Worm (Caenorhabditis elegans) whole organism, L3 larva: ENCODE results near the gene Y46H3A.5.

ENCODE experiments used
- ZK546.5 ChIP-seq: sonication (generic microtip); optimal IDR thresholded peaks from 2 replicates; lab custom pipeline; 2017; ENCODE audit warnings: missing biosample characterization, missing genetic modification characterization
- ama-1 ChIP-seq: fragments of 150-350 bp; optimal IDR thresholded peaks from 2 replicates; lab custom pipeline; 2018
- elt-3 ChIP-seq, 3 experiments: fragments of 150-350 bp in 1 of 3; sonication (generic microtip) in 2 of 3; optimal IDR thresholded peaks; 2 replicates in 2 of 3; 4 replicates in 1 of 3; lab custom pipeline; 2014 to 2017; ENCODE audit warnings: missing biosample characterization in 3 of 3, missing genetic modification characterization in 3 of 3
- eor-1 ChIP-seq, 2 experiments: fragments of 150-350 bp; optimal IDR thresholded peaks; 2 replicates each; lab custom pipeline; 2014 to 2018; ENCODE audit warnings: missing biosample characterization in 2 of 2, missing genetic modification characterization in 2 of 2
- fkh-10 ChIP-seq: sonication (generic microtip); optimal IDR thresholded peaks from 2 replicates; lab custom pipeline; 2017; ENCODE audit warnings: missing biosample characterization, missing genetic modification reagents, missing genetic modification characterization
- nhr-12 ChIP-seq: fragments of 150-350 bp; optimal IDR thresholded peaks from 2 replicates; lab custom pipeline; 2014; ENCODE audit warnings: missing biosample characterization, missing genetic modification characterization
- nhr-237 ChIP-seq: fragments of 150-350 bp; optimal IDR thresholded peaks from 2 replicates; lab custom pipeline; 2014; ENCODE audit warnings: missing biosample characterization, missing genetic modification characterization
- pha-4 ChIP-seq: fragments of 150-350 bp; optimal IDR thresholded peaks from 2 replicates; lab custom pipeline; 2014; ENCODE audit warnings: missing biosample characterization, missing genetic modification reagents, missing genetic modification characterization
- snpc-4 ChIP-seq: fragments of 150-350 bp; optimal IDR thresholded peaks from 2 replicates; lab custom pipeline; 2014; ENCODE audit warnings: missing biosample characterization, missing genetic modification characterization
- unc-62 ChIP-seq: fragments of 150-350 bp; sonication (generic microtip); optimal IDR thresholded peaks from 4 replicates; lab custom pipeline; 2014; ENCODE audit warnings: missing biosample characterization, missing genetic modification reagents, missing genetic modification characterization
- ztf-11 ChIP-seq: fragments of 150-350 bp; optimal IDR thresholded peaks from 2 replicates; lab custom pipeline; 2014; ENCODE audit warnings: missing biosample characterization, missing genetic modification characterization
- ztf-4 ChIP-seq: fragments of 150-350 bp; optimal IDR thresholded peaks from 2 replicates; lab custom pipeline; 2014; ENCODE audit warnings: missing biosample characterization, missing genetic modification characterization

- TF ChIP-seq nhr-12 (tag; lab: Kevin White, UChicago) (no peak), pha-4 (tag; lab: Kevin White, UChicago) (no peak), fkh-10 (GFP tag; lab: Kevin White, UChicago) (no peak), nhr-237 (no peak), ztf-4 (tag; lab: Kevin White, UChicago) (no peak), unc-62 (no peak), elt-3 (tag; optimal IDR thresholded peaks at IDR 0.05; lab: Kevin White, UChicago) (no peak), ama-1 (no peak), ZK546.5 (no peak), snpc-4 (no peak), eor-1 (tag; optimal IDR thresholded peaks at IDR 0.05; lab: Kevin White, UChicago) (no peak), ztf-11 (tag; lab: Kevin White, UChicago) (no peak)
Observed at ce11 chrV:1857840-1858239, 43.2 kb upstream of the Y46H3A.5 start.
